Fruit fly (Drosophila melanogaster): ENCODE measurements around the gene RpS10b.

Gene RpS10b

dm6 chrX:19579648-19580301, 18.1 kb upstream of the RpS10b start, which contains the start of gene Tao (continued):
- TF ChIP-seq chm (GFP tag; IDR thresholded peaks at IDR 0.05) (no peak), Stat92E (GFP tag; optimal IDR thresholded peaks at IDR 0.05) (no peak), Meics (GFP tag; optimal IDR thresholded peaks at IDR 0.05) (peak; percentile 2), CG11093 (GFP tag; IDR thresholded peaks at IDR 0.05) (no peak), CG14965 (GFP tag; optimal IDR thresholded peaks at IDR 0.05; ENCODE audit: borderline replicate concordance) (no peak), CG3065 (GFP tag; optimal IDR thresholded peaks at IDR 0.05) (no peak), fd102C (GFP tag; optimal IDR thresholded peaks at IDR 0.05) (no peak), grn (GFP tag; optimal IDR thresholded peaks at IDR 0.05) (no peak), kah (GFP tag; optimal IDR thresholded peaks at IDR 0.05) (no peak), Dref (GFP tag; IDR thresholded peaks at IDR 0.05) (peak; percentile 55), PHDP (tag; optimal IDR thresholded peaks at IDR 0.05) (no peak), CG32767 (GFP tag; IDR thresholded peaks at IDR 0.05) (no peak), Xrp1 (GFP tag; IDR thresholded peaks at IDR 0.05) (no peak), zfh2 (GFP tag; optimal IDR thresholded peaks at IDR 0.05) (no peak), CG9797 (GFP tag; optimal IDR thresholded peaks at IDR 0.05) (peak; percentile 72), CG9727 (GFP tag; optimal IDR thresholded peaks at IDR 0.05) (no peak), HmgZ (tag; optimal IDR thresholded peaks at IDR 0.05) (no peak), dysf (GFP tag; IDR thresholded peaks at IDR 0.05) (no peak), CG12942 (GFP tag; optimal IDR thresholded peaks at IDR 0.05) (no peak), zen2 (GFP tag; IDR thresholded peaks at IDR 0.05; ENCODE audit: partially characterized antibody) (peak; percentile 74; the same call in 2 of the 3 replicates), Ets65A (GFP tag) (peak; percentile 75), Eip74EF (GFP tag; optimal IDR thresholded peaks at IDR 0.05) (no peak), dati (GFP tag; IDR thresholded peaks at IDR 0.05) (no peak), jing (GFP tag; optimal IDR thresholded peaks at IDR 0.05) (no peak), CG10959 (GFP tag; IDR thresholded peaks at IDR 0.05) (no peak), stc (GFP tag; IDR thresholded peaks at IDR 0.05) (no peak), Opbp (GFP tag; IDR thresholded peaks at IDR 0.05; ENCODE audit: partially characterized antibody) (peak; percentile 53; the same call in 1 of the 3 replicates), CG34422 (GFP tag; IDR thresholded peaks at IDR 0.05) (no peak), CG9609 (GFP tag; optimal IDR thresholded peaks at IDR 0.05) (no peak), CG10462 (GFP tag; optimal IDR thresholded peaks at IDR 0.05) (no peak), CG12391 (tag; optimal IDR thresholded peaks at IDR 0.05) (peak; percentile 41), ken (GFP tag; IDR thresholded peaks at IDR 0.05) (no peak), H2.0 (GFP tag; IDR thresholded peaks at IDR 0.05) (no peak), H15 (GFP tag; IDR thresholded peaks at IDR 0.05) (no peak), CG11695 (GFP tag; IDR thresholded peaks at IDR 0.05) (no peak), CG7271 (tag; optimal IDR thresholded peaks at IDR 0.05) (no peak), C15 (GFP tag; IDR thresholded peaks at IDR 0.05) (no peak), Kr (GFP tag; optimal IDR thresholded peaks at IDR 0.05) (no peak), bcd (GFP tag; optimal IDR thresholded peaks at IDR 0.05) (no peak), CG10565 (GFP tag; optimal IDR thresholded peaks at IDR 0.05) (no peak), tgo (GFP tag; IDR thresholded peaks at IDR 0.05) (no peak), nau (GFP tag; optimal IDR thresholded peaks at IDR 0.05) (no peak), CG1832 (GFP tag; optimal IDR thresholded peaks at IDR 0.05) (no peak), slp2 (GFP tag; optimal IDR thresholded peaks at IDR 0.05) (no peak), Hsf (GFP tag; optimal IDR thresholded peaks at IDR 0.05) (no peak), Neu2 (GFP tag; optimal IDR thresholded peaks at IDR 0.05; ENCODE audit: borderline replicate concordance) (no peak), Dp (GFP tag; optimal IDR thresholded peaks at IDR 0.05) (peak; percentile 72), psq (GFP tag; optimal IDR thresholded peaks at IDR 0.05) (no peak), CG33557 (GFP tag; optimal IDR thresholded peaks at IDR 0.05) (no peak), lmd (GFP tag; IDR thresholded peaks at IDR 0.05) (no peak), gsb-n (tag; optimal IDR thresholded peaks at IDR 0.05) (peak; percentile 84)

All from whole organism, embryonic.